Worm (Caenorhabditis elegans): ENCODE data around the gene nlp-5.

DNA sequence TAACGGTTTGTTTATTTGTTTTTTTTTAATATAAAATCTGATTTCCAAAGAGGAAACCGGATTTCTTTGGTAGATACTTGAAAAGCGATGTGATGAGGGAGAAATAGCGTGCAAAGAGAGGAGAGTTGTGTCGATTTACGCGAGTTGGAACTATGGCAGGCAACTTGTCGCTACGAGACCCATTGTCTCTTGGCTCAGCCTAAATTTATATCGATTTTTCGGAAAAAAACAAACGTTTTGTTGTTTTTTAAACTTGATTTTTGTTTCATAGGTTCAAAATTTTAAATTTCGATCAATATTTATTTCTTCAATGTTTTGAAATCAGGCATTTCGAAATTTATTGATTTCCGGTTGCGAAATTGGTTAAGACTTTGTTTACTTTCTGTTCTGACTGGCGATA is 21.8 kb upstream of the nlp-5 start, which contains the start of gene M110.3:
- TF ChIP-seq ama-1 (optimal IDR thresholded peaks at IDR 0.05) (no peak), ceh-36 (tag; optimal IDR thresholded peaks at IDR 0.05) (no peak), flt-1 (GFP tag; IDR thresholded peaks at IDR 0.05) (no peak), ceh-13 (GFP tag; optimal IDR thresholded peaks at IDR 0.05) (no peak), aly-1 (tag; optimal IDR thresholded peaks at IDR 0.05) (no peak)

Data from whole organism, early embryonic.